Fruit fly (Drosophila melanogaster): Measurements from ENCODE around the gene CG4115.

The CG4115 gene

dm6 chr3R:12402935-12403334, 43.1 kb downstream of the CG4115 start (continued):
- TF ChIP-seq CG6276 (GFP tag; optimal IDR thresholded peaks at IDR 0.05) (peak; percentile 94), CG6163 (GFP tag; IDR thresholded peaks at IDR 0.05) (peak; percentile 100), ss (GFP tag; optimal IDR thresholded peaks at IDR 0.05) (peak; percentile 97 to 98), CG1621 (tag; optimal IDR thresholded peaks at IDR 0.05) (peak; percentile 94), achi (GFP tag; optimal IDR thresholded peaks at IDR 0.05) (peak; percentile 94), CG3032 (tag; optimal IDR thresholded peaks at IDR 0.05) (peak; percentile 98), CG10631 (GFP tag; optimal IDR thresholded peaks at IDR 0.05) (peak; percentile 91), topi (GFP tag; optimal IDR thresholded peaks at IDR 0.05) (peak; percentile 100), acj6 (GFP tag; optimal IDR thresholded peaks at IDR 0.05) (peak; percentile 93), fd59A (GFP tag; optimal IDR thresholded peaks at IDR 0.05) (peak; percentile 91), Sox14 (GFP tag; optimal IDR thresholded peaks at IDR 0.05) (peak; percentile 96), CG11902 (GFP tag; optimal IDR thresholded peaks at IDR 0.05) (peak; percentile 96), CG32006 (GFP tag; optimal IDR thresholded peaks at IDR 0.05) (peak; percentile 92), svp (GFP tag) (peak; percentile 99), salr (GFP tag; optimal IDR thresholded peaks at IDR 0.05) (peak in 1 of 2 experiments; percentile 94), Gug (GFP tag; IDR thresholded peaks at IDR 0.05) (peak; percentile 85), CG8632 (GFP tag; optimal IDR thresholded peaks at IDR 0.05) (peak; percentile 97), fkh (GFP tag; optimal IDR thresholded peaks at IDR 0.05) (peak; percentile 73), esn (GFP tag; optimal IDR thresholded peaks at IDR 0.05) (peak; percentile 98), CG8119 (GFP tag; IDR thresholded peaks at IDR 0.05) (peak; percentile 94), CG16779 (tag; optimal IDR thresholded peaks at IDR 0.05) (peak; percentile 92), pdm3 (GFP tag; optimal IDR thresholded peaks at IDR 0.05) (peak; percentile 93), lz (GFP tag; optimal IDR thresholded peaks at IDR 0.05) (peak; percentile 97), Eip75B (GFP tag; optimal IDR thresholded peaks at IDR 0.05) (peak; percentile 95), Sox15 (GFP tag; optimal IDR thresholded peaks at IDR 0.05) (peak; percentile 90), CG9139 (GFP tag; optimal IDR thresholded peaks at IDR 0.05) (peak; percentile 96), Hr38 (GFP tag; optimal IDR thresholded peaks at IDR 0.05) (no peak), Blimp-1 (GFP tag; optimal IDR thresholded peaks at IDR 0.05) (peak; percentile 93), CG6792 (GFP tag; optimal IDR thresholded peaks at IDR 0.05) (peak; percentile 96), Hr4 (GFP tag; optimal IDR thresholded peaks at IDR 0.05) (peak; percentile 93), CG7368 (GFP tag; optimal IDR thresholded peaks at IDR 0.05) (peak; percentile 98)

DNA sequence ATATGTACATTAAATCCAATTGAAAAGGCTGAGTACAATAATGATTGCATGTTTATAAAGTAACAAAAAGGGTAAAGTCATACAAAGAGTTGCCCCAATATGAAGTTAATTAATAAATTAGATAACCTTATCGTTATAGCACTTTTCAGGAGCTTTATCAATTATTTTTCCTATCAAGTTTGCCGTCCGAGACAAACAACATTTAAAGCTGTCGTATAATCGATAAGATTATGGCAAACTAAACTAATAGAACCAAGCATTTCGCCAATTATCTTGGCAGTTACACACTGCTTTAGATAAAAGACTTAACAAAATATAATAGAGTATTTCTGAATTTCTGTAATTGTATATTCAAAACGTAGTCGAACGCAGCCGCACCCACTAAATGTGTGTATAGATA, 45.3 kb downstream of the CG4115 start:
- no peak for TF ChIP-seq Sox102F (GFP tag; optimal IDR thresholded peaks at IDR 0.05)
- no peak for TF ChIP-seq acj6 (GFP tag; optimal IDR thresholded peaks at IDR 0.05)
- no peak for TF ChIP-seq CG9139 (GFP tag; optimal IDR thresholded peaks at IDR 0.05)
- no peak for TF ChIP-seq CG6854 (GFP tag; optimal IDR thresholded peaks at IDR 0.05)
- TF ChIP-seq CG31627 (GFP tag; optimal IDR thresholded peaks at IDR 0.05): no peak
- TF ChIP-seq vri (GFP tag; optimal IDR thresholded peaks at IDR 0.05): peak; percentile 18
- no peak for TF ChIP-seq topi (GFP tag; optimal IDR thresholded peaks at IDR 0.05)
- no peak for TF ChIP-seq Gug (GFP tag; IDR thresholded peaks at IDR 0.05)
- TF ChIP-seq Hr38 (GFP tag; optimal IDR thresholded peaks at IDR 0.05): no peak
- no peak for TF ChIP-seq CG10669 (GFP tag; optimal IDR thresholded peaks at IDR 0.05)
- TF ChIP-seq Eip93F (GFP tag; optimal IDR thresholded peaks at IDR 0.05): peak; percentile 26

DNA sequence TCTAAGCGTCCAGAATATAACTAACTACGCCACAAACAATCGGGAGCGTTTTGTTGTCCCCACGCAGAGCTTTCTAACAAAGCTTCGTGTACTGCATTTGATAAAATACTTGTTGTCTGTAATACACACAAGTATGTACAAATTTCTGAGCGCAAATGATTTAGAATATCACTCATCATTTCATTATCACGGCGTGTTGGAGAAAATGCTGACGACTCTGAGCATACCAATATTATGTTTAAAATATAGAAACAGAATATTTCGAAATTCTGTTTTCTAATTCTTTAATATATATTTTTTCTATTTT, 46.1 kb downstream of the CG4115 start, which contains the start of gene Cyp9f2:
Cyp9f2 (minus strand) TSS at position 101 of the 307 bp plus-strand sequence.
- TF ChIP-seq CG4318 (GFP tag; optimal IDR thresholded peaks at IDR 0.05) (no peak), net (GFP tag; optimal IDR thresholded peaks at IDR 0.05) (no peak), ss (GFP tag; optimal IDR thresholded peaks at IDR 0.05) (no peak), cyc (GFP tag; optimal IDR thresholded peaks at IDR 0.05) (no peak), pdm3 (GFP tag; optimal IDR thresholded peaks at IDR 0.05) (no peak), Eip78C (GFP tag) (no peak), lz (GFP tag; optimal IDR thresholded peaks at IDR 0.05) (no peak), Sox102F (GFP tag; optimal IDR thresholded peaks at IDR 0.05) (no peak), Gug (GFP tag; IDR thresholded peaks at IDR 0.05) (no peak), CG8632 (GFP tag; optimal IDR thresholded peaks at IDR 0.05) (no peak), OdsH (GFP tag; optimal IDR thresholded peaks at IDR 0.05) (no peak), CG8319 (GFP tag; optimal IDR thresholded peaks at IDR 0.05) (no peak), fd59A (GFP tag; optimal IDR thresholded peaks at IDR 0.05) (no peak), dsx (GFP tag; optimal IDR thresholded peaks at IDR 0.05; ENCODE audit: poor library complexity, severe bottlenecking) (no peak), achi (GFP tag; optimal IDR thresholded peaks at IDR 0.05) (no peak), CG16779 (tag; optimal IDR thresholded peaks at IDR 0.05) (no peak)
